Worm (Caenorhabditis elegans) whole organism, L1 larva: ENCODE measurements around the gene Y17G7B.3.

ENCODE experiments used
- C34B4.2 ChIP-seq: sonication (generic microtip); optimal IDR thresholded peaks from 2 replicates; lab custom pipeline; 2017; ENCODE audit warnings: mild to moderate bottlenecking, missing genetic modification characterization, missing compliant biosample characterization
- aha-1 ChIP-seq: fragments of 150-350 bp; optimal IDR thresholded peaks from 2 replicates; lab custom pipeline; 2014; ENCODE audit warnings: missing biosample characterization, missing genetic modification characterization
- alr-1 ChIP-seq: fragments of 200-800 bp; sonication (Bioruptor generic); optimal IDR thresholded peaks from 2 replicates; lab custom pipeline; 2018; ENCODE audit warnings: borderline replicate concordance, mild to moderate bottlenecking, missing genetic modification characterization, missing compliant biosample characterization
- ama-1 ChIP-seq: fragments of 150-350 bp; optimal IDR thresholded peaks from 2 replicates; lab custom pipeline; 2014
- blmp-1 ChIP-seq: fragments of 150-350 bp; optimal IDR thresholded peaks from 2 replicates; lab custom pipeline; 2014; ENCODE audit warnings: missing biosample characterization, missing genetic modification characterization
- ceh-8 ChIP-seq: fragments of 200-800 bp; sonication (Bioruptor generic); optimal IDR thresholded peaks from 2 replicates; lab custom pipeline; 2018; ENCODE audit warnings: mild to moderate bottlenecking, missing genetic modification characterization, moderate library complexity, missing compliant biosample characterization
- ceh-82 ChIP-seq, 3 experiments: fragments of 150-350 bp in 1 of 3; sonication (generic microtip) in 2 of 3; optimal IDR thresholded peaks; 2 replicates each; lab custom pipeline; 2014 to 2017; ENCODE audit warnings: missing biosample characterization in 3 of 3, missing genetic modification characterization in 3 of 3
- ceh-88 ChIP-seq: fragments of 200-800 bp; sonication (Bioruptor generic); IDR thresholded peaks from 2 replicates; pipeline ENCODE4 v1.3.6; 2022; ENCODE audit warnings: missing genetic modification characterization, missing compliant biosample characterization
- ceh-90 ChIP-seq: sonication (generic microtip); optimal IDR thresholded peaks from 2 replicates; lab custom pipeline; 2016; ENCODE audit warnings: missing genetic modification characterization, missing compliant biosample characterization
- dpl-1 ChIP-seq, 3 experiments: fragments of 150-350 bp in 2 of 3; sonication (generic microtip) in 1 of 3; optimal IDR thresholded peaks; 2 replicates each; lab custom pipeline; 2014 to 2017; ENCODE audit warnings: missing biosample characterization in 3 of 3, missing genetic modification characterization in 3 of 3, missing genetic modification reagents in 3 of 3
- dsc-1 ChIP-seq: sonication (generic microtip); optimal IDR thresholded peaks from 2 replicates; lab custom pipeline; 2016; ENCODE audit warnings: mild to moderate bottlenecking, missing genetic modification characterization, missing compliant biosample characterization
- efl-1 ChIP-seq, 4 experiments: fragments of 150-350 bp; optimal IDR thresholded peaks in 3 of 4; peaks in 1 of 4; 1 replicate in 1 of 4; 2 replicates in 3 of 4; lab custom pipeline; 2014; ENCODE audit warnings: missing biosample characterization in 2 of 4, missing genetic modification characterization in 2 of 4, missing genetic modification reagents in 2 of 4
- efl-3 ChIP-seq: fragments of 200-800 bp; sonication (Bioruptor generic); optimal IDR thresholded peaks from 2 replicates; lab custom pipeline; 2018; ENCODE audit warnings: mild to moderate bottlenecking, missing genetic modification characterization, missing compliant biosample characterization
- egl-13 ChIP-seq: sonication (generic microtip); optimal IDR thresholded peaks from 2 replicates; lab custom pipeline; 2016; ENCODE audit warnings: missing genotype, missing genetic modification reagents, missing genetic modification characterization, missing compliant biosample characterization
- elt-2 ChIP-seq: sonication (generic microtip); optimal IDR thresholded peaks from 2 replicates; lab custom pipeline; 2016; ENCODE audit warnings: missing genetic modification characterization, mild to moderate bottlenecking, inconsistent platforms, missing compliant biosample characterization, missing genetic modification reagents
- elt-3 ChIP-seq, 6 experiments: fragments of 150-350 bp in 1 of 6; sonication (generic microtip); optimal IDR thresholded peaks; 2 replicates each; lab custom pipeline; 2017 to 2018; ENCODE audit warnings: missing biosample characterization in 6 of 6, missing genetic modification characterization in 6 of 6, inconsistent platforms in 1 of 6
- ets-5 ChIP-seq: fragments of 200-800 bp; sonication (Bioruptor generic); IDR thresholded peaks from 2 replicates; pipeline ENCODE4 v1.3.6; 2022; ENCODE audit warnings: missing genetic modification characterization, missing compliant biosample characterization
- fkh-10 ChIP-seq: sonication (generic microtip); optimal IDR thresholded peaks from 2 replicates; lab custom pipeline; 2017; ENCODE audit warnings: missing biosample characterization, missing genetic modification reagents, missing genetic modification characterization
- fkh-4 ChIP-seq: sonication (generic microtip); optimal IDR thresholded peaks from 2 replicates; lab custom pipeline; 2016; ENCODE audit warnings: missing compliant biosample characterization, missing genetic modification characterization, borderline replicate concordance
- fkh-8 ChIP-seq: sonication (generic microtip); optimal IDR thresholded peaks from 2 replicates; lab custom pipeline; 2016; ENCODE audit warnings: mild to moderate bottlenecking, missing genetic modification characterization, missing compliant biosample characterization
- hlh-17 ChIP-seq: fragments of 200-800 bp; sonication (Bioruptor generic); optimal IDR thresholded peaks from 2 replicates; lab custom pipeline; 2018; ENCODE audit warnings: missing genetic modification characterization, mild to moderate bottlenecking, missing compliant biosample characterization, moderate library complexity, borderline replicate concordance
- hpl-2 ChIP-seq: fragments of 150-350 bp; optimal IDR thresholded peaks from 2 replicates; lab custom pipeline; 2014; ENCODE audit warnings: missing biosample characterization, missing genetic modification reagents, missing genetic modification characterization
- isw-1 ChIP-seq: fragments of 200-800 bp; sonication (Bioruptor generic); IDR thresholded peaks from 2 replicates; pipeline ENCODE4 v1.3.6; 2022; ENCODE audit warnings: missing genetic modification characterization, missing compliant biosample characterization
- lin-13 ChIP-seq: fragments of 150-350 bp; optimal IDR thresholded peaks from 2 replicates; lab custom pipeline; 2014; ENCODE audit warnings: missing biosample characterization, missing genetic modification reagents, missing genetic modification characterization
- lin-35 ChIP-seq, 2 experiments: fragments of 150-350 bp; optimal IDR thresholded peaks; 2 replicates each; lab custom pipeline; 2014; ENCODE audit warnings: missing biosample characterization in 2 of 2, missing genetic modification characterization in 2 of 2, missing genetic modification reagents in 2 of 2
- lin-39 ChIP-seq: fragments of 150-350 bp; optimal IDR thresholded peaks from 2 replicates; lab custom pipeline; 2014; ENCODE audit warnings: missing biosample characterization, missing genetic modification reagents, missing genetic modification characterization
- lsy-2 ChIP-seq, 2 experiments: fragments of 150-350 bp; optimal IDR thresholded peaks; 2 replicates each; lab custom pipeline; 2014; ENCODE audit warnings: missing biosample characterization in 2 of 2, missing genetic modification characterization in 2 of 2
- mab-9 ChIP-seq: fragments of 200-800 bp; sonication (Bioruptor generic); IDR thresholded peaks from 2 replicates; pipeline ENCODE4 v1.3.6; 2022; ENCODE audit warnings: missing genetic modification reagents, missing genetic modification characterization, missing compliant biosample characterization
- mef-2 ChIP-seq: fragments of 150-350 bp; optimal IDR thresholded peaks from 2 replicates; lab custom pipeline; 2014; ENCODE audit warnings: missing biosample characterization, missing genetic modification characterization
- nhr-11 ChIP-seq: fragments of 150-350 bp; optimal IDR thresholded peaks from 2 replicates; lab custom pipeline; 2014; ENCODE audit warnings: missing biosample characterization, missing genetic modification characterization
- nhr-12 ChIP-seq: sonication (generic microtip); optimal IDR thresholded peaks from 2 replicates; lab custom pipeline; 2017; ENCODE audit warnings: missing biosample characterization, missing genetic modification characterization
- nhr-20 ChIP-seq: sonication (generic microtip); optimal IDR thresholded peaks from 2 replicates; lab custom pipeline; 2016; ENCODE audit warnings: mild to moderate bottlenecking, missing genetic modification characterization, missing compliant biosample characterization
- nhr-237 ChIP-seq: fragments of 150-350 bp; optimal IDR thresholded peaks from 2 replicates; lab custom pipeline; 2014; ENCODE audit warnings: missing biosample characterization, missing genetic modification characterization
- nhr-47 ChIP-seq: sonication (generic microtip); optimal IDR thresholded peaks from 2 replicates; lab custom pipeline; 2016; ENCODE audit warnings: mild to moderate bottlenecking, missing genetic modification characterization, moderate library complexity, missing compliant biosample characterization
- nhr-77 ChIP-seq: fragments of 150-350 bp; optimal IDR thresholded peaks from 2 replicates; lab custom pipeline; 2014; ENCODE audit warnings: missing biosample characterization, missing genetic modification characterization
- nhr-84 ChIP-seq: sonication (generic microtip); optimal IDR thresholded peaks from 2 replicates; lab custom pipeline; 2017; ENCODE audit warnings: missing biosample characterization, missing genetic modification characterization
- nhr-85 ChIP-seq: sonication (generic microtip); peaks from one replicate; lab custom pipeline; 2016; ENCODE audit warnings: missing genetic modification characterization, inconsistent platforms, missing compliant biosample characterization
- nhr-90 ChIP-seq: sonication (generic microtip); optimal IDR thresholded peaks from 2 replicates; lab custom pipeline; 2016; ENCODE audit warnings: mild to moderate bottlenecking, missing genetic modification characterization, missing compliant biosample characterization; ENCODE audit not compliant: poor library complexity
- pax-3 ChIP-seq: fragments of 200-800 bp; sonication (Bioruptor generic); optimal IDR thresholded peaks from 2 replicates; lab custom pipeline; 2018; ENCODE audit warnings: mild to moderate bottlenecking, missing genetic modification characterization, moderate library complexity, missing compliant biosample characterization
- pqm-1 ChIP-seq: sonication (generic microtip); optimal IDR thresholded peaks from 3 replicates; lab custom pipeline; 2017; ENCODE audit warnings: missing biosample characterization, missing genetic modification characterization
- rnt-1 ChIP-seq: sonication (generic microtip); optimal IDR thresholded peaks from 2 replicates; lab custom pipeline; 2016; ENCODE audit warnings: mild to moderate bottlenecking, missing genetic modification characterization, moderate library complexity, missing compliant biosample characterization
- snpc-4 ChIP-seq: fragments of 150-350 bp; optimal IDR thresholded peaks from 2 replicates; lab custom pipeline; 2014; ENCODE audit warnings: missing biosample characterization, missing genetic modification characterization
- snu-23 ChIP-seq: sonication (generic microtip); optimal IDR thresholded peaks from 2 replicates; lab custom pipeline; 2016; ENCODE audit warnings: missing genetic modification characterization, missing compliant biosample characterization
- sox-4 ChIP-seq: sonication (generic microtip); optimal IDR thresholded peaks from 2 replicates; lab custom pipeline; 2016; ENCODE audit warnings: missing genetic modification characterization, missing compliant biosample characterization
- sup-37 ChIP-seq: fragments of 200-800 bp; sonication (Bioruptor generic); optimal IDR thresholded peaks from 2 replicates; lab custom pipeline; 2018; ENCODE audit warnings: mild to moderate bottlenecking, missing genetic modification characterization, missing compliant biosample characterization
- tlp-1 ChIP-seq: fragments of 150-350 bp; optimal IDR thresholded peaks from 2 replicates; lab custom pipeline; 2014; ENCODE audit warnings: missing biosample characterization, missing genetic modification characterization
- unc-62 ChIP-seq: fragments of 150-350 bp; optimal IDR thresholded peaks from 2 replicates; lab custom pipeline; 2014; ENCODE audit warnings: missing biosample characterization, missing genetic modification reagents, missing genetic modification characterization
- xbp-1 ChIP-seq: sonication (generic microtip); optimal IDR thresholded peaks from 2 replicates; lab custom pipeline; 2016; ENCODE audit warnings: missing genetic modification characterization, missing compliant biosample characterization
- zag-1 ChIP-seq: fragments of 150-350 bp; optimal IDR thresholded peaks from 2 replicates; lab custom pipeline; 2014; ENCODE audit warnings: missing biosample characterization, missing genetic modification characterization
- ztf-11 ChIP-seq, 2 experiments: sonication (generic microtip); optimal IDR thresholded peaks; 2 replicates each; lab custom pipeline; 2016 to 2017; ENCODE audit warnings: missing genetic modification characterization in 2 of 2, missing biosample characterization in 1 of 2, missing compliant biosample characterization in 1 of 2

Y17G7B.3 gene

ce11 chrII:11974048-11974995 is 14.5 kb upstream of the Y17G7B.3 start (continued):
- peak; percentile 36 for TF ChIP-seq rnt-1 (tag; lab: Kevin White, UChicago)
- no peak for TF ChIP-seq unc-62
- peak; percentile 34 for TF ChIP-seq fkh-8
- TF ChIP-seq mab-9, result peak; percentile 28; the same call in 1 of the 2 replicates
- peak; percentile 41 for TF ChIP-seq nhr-47 (tag; lab: Kevin White, UChicago)
- no peak for TF ChIP-seq alr-1 (tag; lab: Kevin White, UChicago)
- no peak for TF ChIP-seq fkh-4 (tag; lab: Kevin White, UChicago)
- TF ChIP-seq dsc-1 (tag; lab: Kevin White, UChicago), result peak; percentile 18
- peak in 2 of 3 experiments; percentile 1 to 30 for TF ChIP-seq dpl-1 (GFP tag; optimal IDR thresholded peaks at IDR 0.05; lab: Kevin White, UChicago)
- TF ChIP-seq nhr-11 (tag; lab: Kevin White, UChicago), result no peak
- no peak for TF ChIP-seq blmp-1 (tag; lab: Kevin White, UChicago)
- TF ChIP-seq ztf-11 (tag; optimal IDR thresholded peaks at IDR 0.05; lab: Kevin White, UChicago), result peak in 1 of 2 experiments; percentile 37
- peak; percentile 38 for TF ChIP-seq hpl-2
- peak; percentile 51 for TF ChIP-seq snu-23 (GFP tag; lab: Kevin White, UChicago)
- TF ChIP-seq ceh-82 (tag; optimal IDR thresholded peaks at IDR 0.05; lab: Kevin White, UChicago), result no peak
- no peak for TF ChIP-seq snpc-4 (tag; lab: Kevin White, UChicago)
- no peak for TF ChIP-seq egl-13 (tag; lab: Kevin White, UChicago)
- peak in 1 of 2 experiments; percentile 43 for TF ChIP-seq lin-35 (GFP tag; optimal IDR thresholded peaks at IDR 0.05; lab: Kevin White, UChicago)
- peak; percentile 24 for TF ChIP-seq nhr-12 (tag; lab: Kevin White, UChicago)
- no peak for TF ChIP-seq ceh-90 (tag; lab: Kevin White, UChicago)
- no peak for TF ChIP-seq sox-4
- no peak for TF ChIP-seq isw-1 (GFP tag; lab: Robert Waterston, UW)
- TF ChIP-seq lsy-2 (tag; optimal IDR thresholded peaks at IDR 0.05; lab: Kevin White, UChicago), result peak; percentile 41 to 59
- no peak for TF ChIP-seq zag-1 (tag; lab: Kevin White, UChicago)
- TF ChIP-seq tlp-1 (tag; lab: Kevin White, UChicago), result no peak
- peak; percentile 24 for TF ChIP-seq nhr-90 (tag; lab: Kevin White, UChicago)
- TF ChIP-seq nhr-84 (tag; lab: Kevin White, UChicago), result no peak
- TF ChIP-seq elt-2 (tag; lab: Kevin White, UChicago), result peak; percentile 37
- TF ChIP-seq fkh-10 (GFP tag; lab: Kevin White, UChicago), result no peak
- TF ChIP-seq ets-5 (GFP tag; lab: Robert Waterston, UW), result no peak
- TF ChIP-seq elt-3 (tag; optimal IDR thresholded peaks at IDR 0.05; lab: Kevin White, UChicago), result no peak
- TF ChIP-seq xbp-1, result peak; percentile 4
- no peak for TF ChIP-seq pqm-1 (tag; lab: Kevin White, UChicago)
- no peak for TF ChIP-seq nhr-77 (tag; lab: Kevin White, UChicago)
- TF ChIP-seq pax-3 (tag; lab: Kevin White, UChicago), result peak; percentile 36
- no peak for TF ChIP-seq nhr-237
- TF ChIP-seq C34B4.2 (tag; lab: Kevin White, UChicago), result peak; percentile 24
- TF ChIP-seq efl-3 (GFP tag; lab: Kevin White, UChicago), result no peak
- no peak for TF ChIP-seq sup-37 (GFP tag; lab: Kevin White, UChicago)
- peak; percentile 22 for TF ChIP-seq lin-13
- no peak; the same call in 1 of the 2 replicates for TF ChIP-seq ceh-88 (GFP tag; lab: Robert Waterston, UW)
- peak; percentile 80 for TF ChIP-seq hlh-17 (GFP tag; lab: Kevin White, UChicago)
- TF ChIP-seq nhr-20 (tag; lab: Kevin White, UChicago), result peak; percentile 60
- peak; percentile 15 to 23 for TF ChIP-seq efl-1 (optimal IDR thresholded peaks at IDR 0.05; lab: Kevin White, UChicago)
- peak in 1 of 2 experiments; percentile 93 for TF ChIP-seq efl-1 (GFP tag; optimal IDR thresholded peaks at IDR 0.05 in 1 of 2; lab: Kevin White, UChicago)
- no peak for TF ChIP-seq ceh-8 (GFP tag; lab: Kevin White, UChicago)
- peak; percentile 81 for TF ChIP-seq nhr-85 (tag; lab: Kevin White, UChicago)
- peak; percentile 24 for TF ChIP-seq lin-39 (tag; lab: Kevin White, UChicago)
- TF ChIP-seq mef-2, result no peak
- TF ChIP-seq aha-1 (tag; lab: Kevin White, UChicago), result no peak
- TF ChIP-seq ama-1 (lab: Kevin White, UChicago), result peak; percentile 66
